Fruit fly (Drosophila melanogaster) S2 (cell line): ENCODE measurements around the gene lark.

Experiments
- CG8478 ChIP-seq: fragments of >200 bp; optimal IDR thresholded peaks from 2 replicates; lab custom pipeline; 2018
- CTCF ChIP-seq, 2 experiments: fragments of >200 bp; optimal IDR thresholded peaks; 2 replicates each; lab custom pipeline; 2018

- TF ChIP-seq CG8478 (no peak), CTCF (optimal IDR thresholded peaks at IDR 0.05; lab: Kevin White, UChicago) (peak; percentile 16 to 40)
Observed at dm6 chr3L:7360324-7360852, 21.3 kb downstream of the lark start, which contains the start of gene Sec63.
